Worm (Caenorhabditis elegans): Measurements from ENCODE around the gene K01H12.4.

K01H12.4 gene

DNA sequence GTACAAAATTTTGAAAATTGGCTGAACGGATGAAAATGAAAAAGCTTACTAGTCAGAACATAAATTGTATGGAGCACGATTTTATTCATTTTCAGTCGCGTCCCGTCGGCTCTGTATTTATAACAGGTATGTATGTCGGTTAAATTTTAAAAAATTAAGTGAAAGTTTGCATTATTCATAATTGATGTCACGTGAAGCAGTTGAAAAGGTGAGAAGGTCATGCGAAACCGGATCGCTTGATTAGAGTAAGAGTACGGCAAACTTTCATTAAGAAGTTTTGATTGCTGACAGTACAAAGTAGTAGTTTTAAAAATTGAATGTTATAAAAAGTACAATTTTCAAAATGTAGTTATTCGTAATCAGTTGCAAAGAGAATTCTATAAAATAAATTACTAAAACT is 39.7 kb upstream of the K01H12.4 start:
- TF ChIP-seq ceh-6 (GFP tag; optimal IDR thresholded peaks at IDR 0.05) (no peak), dve-1 (tag; optimal IDR thresholded peaks at IDR 0.05) (no peak), C38D4.7 (GFP tag; optimal IDR thresholded peaks at IDR 0.05) (no peak), ceh-34 (tag; optimal IDR thresholded peaks at IDR 0.05) (no peak), hlh-8 (tag; optimal IDR thresholded peaks at IDR 0.05) (no peak), ttx-3 (tag; optimal IDR thresholded peaks at IDR 0.05) (no peak), C08G9.2 (tag; optimal IDR thresholded peaks at IDR 0.05) (no peak), nhr-232 (tag; optimal IDR thresholded peaks at IDR 0.05) (no peak)

- TF ChIP-seq ceh-45 (GFP tag; IDR thresholded peaks at IDR 0.05) (no peak), eyg-1 (tag; optimal IDR thresholded peaks at IDR 0.05) (no peak), F13H6.1 (tag; optimal IDR thresholded peaks at IDR 0.05) (no peak), ceh-30 (tag; optimal IDR thresholded peaks at IDR 0.05) (no peak), sox-2 (GFP tag; IDR thresholded peaks at IDR 0.05) (no peak), pax-1 (tag; optimal IDR thresholded peaks at IDR 0.05) (no peak), che-1 (tag; optimal IDR thresholded peaks at IDR 0.05) (no peak), fax-1 (tag; optimal IDR thresholded peaks at IDR 0.05) (no peak), ceh-34 (tag; optimal IDR thresholded peaks at IDR 0.05) (no peak)
Measured at ce11 chrIV:9673683-9674336, 39.1 kb upstream of the K01H12.4 start.

- TF ChIP-seq unc-42 (tag; optimal IDR thresholded peaks at IDR 0.05) (peak; percentile 14), ttx-3 (tag; optimal IDR thresholded peaks at IDR 0.05) (no peak), ceh-45 (GFP tag; IDR thresholded peaks at IDR 0.05) (no peak), hlh-15 (tag; optimal IDR thresholded peaks at IDR 0.05) (no peak), elt-2 (tag; optimal IDR thresholded peaks at IDR 0.05) (no peak)
Measured at ce11 chrIV:9675572-9675971, 37.3 kb upstream of the K01H12.4 start, which contains the start of gene nhr-34. TSS of gene nhr-34 (minus strand) at chrIV:9675672.

ce11 chrIV:9676535-9676934 is 36.3 kb upstream of the K01H12.4 start:
- TF ChIP-seq ceh-48 (tag; optimal IDR thresholded peaks at IDR 0.05): no peak
- no peak for TF ChIP-seq ceh-2 (tag; optimal IDR thresholded peaks at IDR 0.05)
- TF ChIP-seq elt-2 (tag; optimal IDR thresholded peaks at IDR 0.05): peak; percentile 34
- no peak for TF ChIP-seq lin-11 (tag; optimal IDR thresholded peaks at IDR 0.05)

DNA sequence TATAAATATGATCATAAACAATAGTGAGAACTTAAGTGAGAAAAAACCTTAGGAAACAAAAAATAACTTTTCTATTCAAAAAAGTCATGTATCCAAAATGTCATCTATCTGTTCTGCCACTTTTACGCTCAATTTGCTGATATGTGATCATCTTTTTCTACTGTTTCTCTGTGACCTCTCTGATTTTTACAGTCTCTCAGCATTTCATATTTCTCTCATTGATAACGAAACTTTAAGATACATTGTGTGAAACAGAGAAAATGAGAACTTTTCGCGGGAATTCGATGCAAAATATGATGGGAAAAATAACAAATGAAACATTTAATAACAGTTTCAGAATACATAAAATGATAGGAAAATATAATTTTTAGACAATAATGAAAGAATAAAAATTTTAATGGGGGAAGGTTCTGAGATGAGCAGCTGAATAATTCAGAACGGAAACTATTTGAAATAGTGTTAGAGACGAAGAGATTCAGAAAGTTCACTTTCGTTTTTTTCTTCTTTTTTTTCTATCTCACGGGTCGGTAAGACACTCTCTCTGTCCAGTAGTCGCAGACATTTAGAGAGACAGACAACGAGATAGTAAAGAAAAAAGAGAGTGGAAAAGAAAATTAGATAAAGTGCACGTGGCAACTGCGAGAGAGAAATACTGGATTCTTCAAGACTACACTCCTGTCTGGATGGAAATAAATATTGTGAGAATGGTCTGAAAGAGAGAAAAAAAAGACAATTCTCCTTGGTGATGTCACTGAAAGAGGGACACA is 35.5 kb upstream of the K01H12.4 start:
- TF ChIP-seq hlh-30 (tag; optimal IDR thresholded peaks at IDR 0.05; ENCODE audit: insufficient read depth) (peak; percentile 45), elt-2 (tag; optimal IDR thresholded peaks at IDR 0.05) (peak; percentile 71), ceh-14 (tag; optimal IDR thresholded peaks at IDR 0.05) (no peak), ceh-18 (tag; optimal IDR thresholded peaks at IDR 0.05) (peak; percentile 7), Y22D7AL.16 (tag; optimal IDR thresholded peaks at IDR 0.05) (no peak), unc-42 (tag; optimal IDR thresholded peaks at IDR 0.05) (peak; percentile 88), pqm-1 (tag; optimal IDR thresholded peaks at IDR 0.05) (no peak), ceh-31 (tag; optimal IDR thresholded peaks at IDR 0.05) (peak; percentile 53)

DNA sequence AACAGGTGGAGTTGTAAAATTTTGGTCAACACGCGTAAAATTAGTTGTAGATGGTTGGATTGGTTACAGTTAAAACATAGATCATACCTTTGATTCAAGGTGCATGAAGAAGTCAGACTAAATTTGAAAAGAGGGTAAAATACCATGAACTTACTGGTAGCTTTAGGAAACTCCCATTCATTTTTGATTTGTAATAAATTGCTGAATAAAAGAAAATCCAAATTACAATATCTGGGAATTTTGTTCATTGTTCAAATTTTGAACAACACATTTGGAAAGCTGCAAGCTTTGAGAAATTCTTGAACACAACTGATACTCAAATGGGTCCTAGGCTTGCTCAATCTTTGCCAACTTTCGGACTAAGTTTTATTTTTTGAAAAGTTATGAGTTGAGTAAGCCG is 34.9 kb upstream of the K01H12.4 start:
- TF ChIP-seq pha-4 (tag; optimal IDR thresholded peaks at IDR 0.05) (no peak), hlh-8 (tag; optimal IDR thresholded peaks at IDR 0.05) (no peak), pat-9 (tag; optimal IDR thresholded peaks at IDR 0.05) (no peak), ceh-45 (GFP tag; IDR thresholded peaks at IDR 0.05) (no peak), nhr-232 (tag; optimal IDR thresholded peaks at IDR 0.05) (no peak)
